Worm (Caenorhabditis elegans) whole organism, midembryonic: ENCODE data around the gene 2L52.1.

Experiments
- T22C8.4 ChIP-seq: fragments of 200-800 bp; sonication (Bioruptor generic); IDR thresholded peaks from 2 replicates; pipeline ENCODE4 v1.3.6; 2022; ENCODE audit warnings: missing genetic modification characterization, missing compliant biosample characterization
- cog-1 ChIP-seq: sonication (generic microtip); optimal IDR thresholded peaks from 2 replicates; lab custom pipeline; 2016; ENCODE audit warnings: missing genetic modification characterization, missing compliant biosample characterization
- flt-1 ChIP-seq: fragments of 200-800 bp; sonication (Bioruptor generic); IDR thresholded peaks from 2 replicates; pipeline ENCODE4 v1.3.6; 2022; ENCODE audit warnings: missing genetic modification characterization, missing compliant biosample characterization
- klf-2 ChIP-seq: fragments of 200-800 bp; sonication (Bioruptor generic); conservative IDR thresholded peaks from 2 replicates; pipeline ENCODE4 v1.3.6; 2022; ENCODE audit warnings: missing genetic modification reagents, missing genetic modification characterization, missing compliant biosample characterization
- med-1 ChIP-seq: sonication (generic microtip); optimal IDR thresholded peaks from 2 replicates; lab custom pipeline; 2017; ENCODE audit warnings: missing genetic modification characterization, mild to moderate bottlenecking, missing compliant biosample characterization, antibody characterized with exemption, missing genetic modification reagents; ENCODE audit not compliant: insufficient read depth
- ref-1 ChIP-seq: fragments of 200-800 bp; sonication (Bioruptor generic); conservative IDR thresholded peaks from 2 replicates; pipeline ENCODE4 v1.3.6; 2022; ENCODE audit warnings: missing genetic modification reagents, missing genetic modification characterization, missing compliant biosample characterization
- tab-1 ChIP-seq: fragments of 200-800 bp; sonication (Bioruptor generic); IDR thresholded peaks from 2 replicates; pipeline ENCODE4 v1.3.6; 2022; ENCODE audit warnings: missing genetic modification characterization, missing compliant biosample characterization
- ztf-23 ChIP-seq: fragments of 200-800 bp; sonication (Bioruptor generic); IDR thresholded peaks from 2 replicates; pipeline ENCODE4 v1.3.6; 2022; ENCODE audit warnings: missing genetic modification reagents, missing genetic modification characterization, missing compliant biosample characterization
- ztf-29 ChIP-seq: fragments of 200-800 bp; sonication (Bioruptor generic); IDR thresholded peaks from 2 replicates; pipeline ENCODE4 v1.3.6; 2022; ENCODE audit warnings: missing genetic modification reagents, missing genetic modification characterization, missing compliant biosample characterization

2L52.1 gene

ce11 chrII:23025-23424 is 21.4 kb downstream of the 2L52.1 start, which contains the start of gene sqt-2:
sqt-2 (plus strand) TSS chrII:23325.
- TF ChIP-seq klf-2 (GFP tag; lab: Robert Waterston, UW) = no peak
- TF ChIP-seq cog-1 (tag; lab: Kevin White, UChicago) = no peak

ce11 chrII:23739-24138 is 22.1 kb downstream of the 2L52.1 start:
- TF ChIP-seq T22C8.4 (GFP tag; lab: Robert Waterston, UW) = no peak
- TF ChIP-seq ztf-23 (GFP tag; lab: Robert Waterston, UW) = no peak
- TF ChIP-seq cog-1 (tag; lab: Kevin White, UChicago) = no peak
- TF ChIP-seq klf-2 (GFP tag; lab: Robert Waterston, UW) = no peak
- no peak for TF ChIP-seq ztf-29
- no peak for TF ChIP-seq tab-1 (GFP tag; lab: Robert Waterston, UW)
- TF ChIP-seq flt-1 (GFP tag; lab: Robert Waterston, UW) = no peak
- TF ChIP-seq med-1 (GFP tag; lab: Kevin White, UChicago) = no peak
- TF ChIP-seq ref-1 (GFP tag; lab: Robert Waterston, UW) = no peak

- no peak for TF ChIP-seq T22C8.4 (GFP tag; lab: Robert Waterston, UW)
- no peak for TF ChIP-seq tab-1 (GFP tag; lab: Robert Waterston, UW)
- TF ChIP-seq ref-1 (GFP tag; lab: Robert Waterston, UW) = no peak
- no peak for TF ChIP-seq flt-1 (GFP tag; lab: Robert Waterston, UW)
- 0 out of 2 replicates have a peak, but pooled peaks have one; percentile 56 for TF ChIP-seq ztf-23 (GFP tag; lab: Robert Waterston, UW)
- no peak for TF ChIP-seq med-1 (GFP tag; lab: Kevin White, UChicago)
- no peak for TF ChIP-seq ztf-29
- TF ChIP-seq cog-1 (tag; lab: Kevin White, UChicago) = peak; percentile 26
- no peak for TF ChIP-seq klf-2 (GFP tag; lab: Robert Waterston, UW)
Observed at ce11 chrII:24559-24998, 22.9 kb downstream of the 2L52.1 start, which contains the start of gene enee-1. enee-1 (plus strand) TSS chrII:24666.

- no peak for TF ChIP-seq T22C8.4 (GFP tag; lab: Robert Waterston, UW)
Observed at ce11 chrII:28283-28682, 26.6 kb downstream of the 2L52.1 start, which contains the start of gene F23F1.4. F23F1.4 (minus strand) TSS chrII:28423.

ce11 chrII:29578-29977 is 27.9 kb downstream of the 2L52.1 start:
- TF ChIP-seq ztf-23 (GFP tag; lab: Robert Waterston, UW) (no peak), flt-1 (GFP tag; lab: Robert Waterston, UW) (no peak), tab-1 (GFP tag; lab: Robert Waterston, UW) (no peak), cog-1 (tag; lab: Kevin White, UChicago) (no peak), ref-1 (GFP tag; lab: Robert Waterston, UW) (no peak), klf-2 (GFP tag; lab: Robert Waterston, UW) (no peak), ztf-29 (no peak), T22C8.4 (GFP tag; lab: Robert Waterston, UW) (no peak), med-1 (GFP tag; lab: Kevin White, UChicago) (no peak)

ce11 chrII:31521-31920 is 29.9 kb downstream of the 2L52.1 start, which contains the start of the genes F23F1.5 and fbxc-54:
F23F1.5 (minus strand) TSS chrII:31584.
fbxc-54 (plus strand) TSS chrII:31719.
- no peak for TF ChIP-seq med-1 (GFP tag; lab: Kevin White, UChicago)
- no peak for TF ChIP-seq ztf-29
- no peak for TF ChIP-seq ztf-23 (GFP tag; lab: Robert Waterston, UW)
- no peak for TF ChIP-seq cog-1 (tag; lab: Kevin White, UChicago)
- TF ChIP-seq flt-1 (GFP tag; lab: Robert Waterston, UW) = no peak
- no peak for TF ChIP-seq klf-2 (GFP tag; lab: Robert Waterston, UW)
- no peak for TF ChIP-seq tab-1 (GFP tag; lab: Robert Waterston, UW)
- TF ChIP-seq ref-1 (GFP tag; lab: Robert Waterston, UW) = no peak
- TF ChIP-seq T22C8.4 (GFP tag; lab: Robert Waterston, UW) = no peak

ce11 chrII:33904-34303 is 32.3 kb downstream of the 2L52.1 start, which contains the start of gene F23F1.2:
F23F1.2 (plus strand) TSS chrII:34204.
- TF ChIP-seq flt-1 (GFP tag; lab: Robert Waterston, UW) (no peak), cog-1 (tag; lab: Kevin White, UChicago) (no peak), klf-2 (GFP tag; lab: Robert Waterston, UW) (no peak), ref-1 (GFP tag; lab: Robert Waterston, UW) (no peak), tab-1 (GFP tag; lab: Robert Waterston, UW) (no peak), ztf-29 (no peak), med-1 (GFP tag; lab: Kevin White, UChicago) (no peak), ztf-23 (GFP tag; lab: Robert Waterston, UW) (no peak), T22C8.4 (GFP tag; lab: Robert Waterston, UW) (no peak)

ce11 chrII:37213-37612 is 35.6 kb downstream of the 2L52.1 start, which contains the start of gene F23F1.6:
F23F1.6 (minus strand) TSS chrII:37313.
- TF ChIP-seq med-1 (GFP tag; lab: Kevin White, UChicago) = no peak
- no peak for TF ChIP-seq ztf-23 (GFP tag; lab: Robert Waterston, UW)
- TF ChIP-seq ztf-29 = no peak
- TF ChIP-seq cog-1 (tag; lab: Kevin White, UChicago) = no peak
- no peak for TF ChIP-seq flt-1 (GFP tag; lab: Robert Waterston, UW)
- TF ChIP-seq tab-1 (GFP tag; lab: Robert Waterston, UW) = no peak

- TF ChIP-seq T22C8.4 (GFP tag; lab: Robert Waterston, UW) (no peak), flt-1 (GFP tag; lab: Robert Waterston, UW) (no peak), ztf-29 (no peak), tab-1 (GFP tag; lab: Robert Waterston, UW) (no peak), cog-1 (tag; lab: Kevin White, UChicago) (no peak), ztf-23 (GFP tag; lab: Robert Waterston, UW) (no peak), klf-2 (GFP tag; lab: Robert Waterston, UW) (no peak), ref-1 (GFP tag; lab: Robert Waterston, UW) (no peak), med-1 (GFP tag; lab: Kevin White, UChicago) (no peak)
Observed at ce11 chrII:39437-39836, 37.8 kb downstream of the 2L52.1 start, which contains the start of gene spp-24. spp-24 (minus strand) TSS chrII:39537.
